Worm (Caenorhabditis elegans) whole organism, L1 larva: ENCODE data around the gene ceh-36.

ENCODE experiments used
- elt-2 ChIP-seq: sonication (generic microtip); optimal IDR thresholded peaks from 2 replicates; lab custom pipeline; 2016; ENCODE audit warnings: missing genetic modification characterization, mild to moderate bottlenecking, inconsistent platforms, missing compliant biosample characterization, missing genetic modification reagents
- isw-1 ChIP-seq: fragments of 200-800 bp; sonication (Bioruptor generic); IDR thresholded peaks from 2 replicates; pipeline ENCODE4 v1.3.6; 2022; ENCODE audit warnings: missing genetic modification characterization, missing compliant biosample characterization
- lin-39 ChIP-seq: fragments of 150-350 bp; optimal IDR thresholded peaks from 2 replicates; lab custom pipeline; 2014; ENCODE audit warnings: missing biosample characterization, missing genetic modification reagents, missing genetic modification characterization
- nhr-76 ChIP-seq: sonication (generic microtip); optimal IDR thresholded peaks from 2 replicates; lab custom pipeline; 2017; ENCODE audit warnings: missing biosample characterization, missing genetic modification characterization

DNA sequence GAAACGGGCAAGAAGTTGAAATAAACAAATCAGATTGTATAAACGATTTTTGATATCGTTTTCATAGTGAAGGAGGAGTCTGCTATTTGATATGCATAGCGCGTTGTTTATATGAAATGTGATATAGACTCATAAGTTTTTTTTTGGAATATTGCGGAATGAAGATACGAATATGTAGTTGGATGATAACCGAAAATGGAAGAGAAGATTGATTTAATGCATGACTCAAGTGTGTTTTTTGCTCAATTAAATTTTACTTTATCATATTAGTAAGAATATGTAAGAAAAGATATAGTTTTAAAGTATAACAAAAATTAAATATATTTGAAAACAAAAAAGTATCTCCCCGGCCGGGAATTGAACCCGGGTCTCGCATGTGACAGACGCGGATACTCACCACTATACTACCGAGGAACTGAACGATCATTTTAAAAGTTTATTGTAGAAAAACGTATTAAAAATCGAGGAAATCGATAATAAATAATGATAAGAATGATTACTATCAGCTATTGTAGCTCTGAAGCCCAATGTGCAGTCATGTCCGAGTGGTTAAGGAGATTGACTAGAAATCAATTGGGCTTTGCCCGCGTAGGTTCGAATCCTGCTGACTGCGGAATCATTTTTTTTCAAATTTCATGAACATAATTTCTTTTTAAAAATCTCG, 24.6 kb downstream of the ceh-36 start, which contains the start of gene lgc-25:
- TF ChIP-seq isw-1 (GFP tag; lab: Robert Waterston, UW) = no peak
- TF ChIP-seq elt-2 (tag; lab: Kevin White, UChicago) = peak; percentile 20
- TF ChIP-seq nhr-76 (tag; lab: Kevin White, UChicago) = no peak
- TF ChIP-seq lin-39 = no peak
